Fruit fly (Drosophila melanogaster): ENCODE data around the gene CG6204.
A peak's percentile ranks its signal among the peaks of the same experiment; 100 is the strongest.

The CG6204 gene

DNA sequence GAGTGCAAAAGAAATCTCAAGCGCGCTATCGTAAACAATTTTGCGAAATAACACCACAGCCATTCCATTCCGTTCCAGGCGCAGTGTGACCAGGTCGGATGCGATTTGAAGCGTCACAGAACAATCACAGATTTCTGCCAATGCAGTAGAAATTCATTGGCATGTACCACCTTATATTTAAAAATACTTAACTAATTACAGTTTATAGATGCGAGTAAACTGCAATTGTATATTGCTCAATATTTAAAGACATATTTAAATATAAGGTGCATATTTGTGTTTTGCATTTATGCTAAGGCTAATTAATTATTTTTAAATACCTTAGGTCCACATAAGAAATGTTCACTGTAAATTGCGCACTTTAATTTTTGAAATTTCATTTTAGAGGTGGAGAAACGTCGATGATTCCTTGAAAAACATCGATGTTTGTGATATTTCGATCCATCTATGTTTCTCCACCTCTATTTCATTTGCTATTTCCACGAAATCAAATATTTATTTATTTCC is at the start of gene CG6204, which contains the start of gene SMC6 (continued):
- peak; percentile 77 for TF ChIP-seq exex (tag; optimal IDR thresholded peaks at IDR 0.05)
- no peak for TF ChIP-seq h (optimal IDR thresholded peaks at IDR 0.05)
- TF ChIP-seq esg (GFP tag; conservative IDR thresholded peaks at IDR 0.05): peak; percentile 94
- no peak for TF ChIP-seq prd (optimal IDR thresholded peaks at IDR 0.05)
- TF ChIP-seq prd (GFP tag; IDR thresholded peaks at IDR 0.05): peak; percentile 97
- TF ChIP-seq CG8388 (GFP tag; optimal IDR thresholded peaks at IDR 0.05): peak; percentile 92
- TF ChIP-seq CG32772 (GFP tag; IDR thresholded peaks at IDR 0.05): peak; percentile 95
- peak; percentile 84 for TF ChIP-seq D19B (GFP tag; optimal IDR thresholded peaks at IDR 0.05)
- TF ChIP-seq Ssrp (tag; optimal IDR thresholded peaks at IDR 0.05): peak; percentile 92
- peak; percentile 97 for TF ChIP-seq dysf (GFP tag; IDR thresholded peaks at IDR 0.05)
- TF ChIP-seq CG7839 (tag; optimal IDR thresholded peaks at IDR 0.05): peak; percentile 97
- TF ChIP-seq HHEX (GFP tag; optimal IDR thresholded peaks at IDR 0.05): peak; percentile 90
- TF ChIP-seq cad (GFP tag; optimal IDR thresholded peaks at IDR 0.05): no peak
- peak; percentile 51 for TF ChIP-seq CG10431 (GFP tag; optimal IDR thresholded peaks at IDR 0.05)
- no peak for TF ChIP-seq CG14860 (GFP tag; IDR thresholded peaks at IDR 0.05; ENCODE audit: partially characterized antibody)
- no peak for TF ChIP-seq CG14965 (GFP tag; optimal IDR thresholded peaks at IDR 0.05; ENCODE audit: borderline replicate concordance)
- no peak for TF ChIP-seq Dfd (GFP tag; optimal IDR thresholded peaks at IDR 0.05)
- TF ChIP-seq CG7987 (GFP tag; optimal IDR thresholded peaks at IDR 0.05): peak; percentile 72
- peak; percentile 94 for TF ChIP-seq CG4730 (GFP tag; IDR thresholded peaks at IDR 0.05)
- TF ChIP-seq disco-r (GFP tag; optimal IDR thresholded peaks at IDR 0.05): peak; percentile 53
- TF ChIP-seq CG9727 (GFP tag; optimal IDR thresholded peaks at IDR 0.05): peak; percentile 93
- peak; percentile 97 for TF ChIP-seq CG9817 (tag; optimal IDR thresholded peaks at IDR 0.05)
- TF ChIP-seq crol (GFP tag; IDR thresholded peaks at IDR 0.05): no peak; the same call in 1 of the 2 replicates
- peak; percentile 80 for TF ChIP-seq CG2202 (tag; optimal IDR thresholded peaks at IDR 0.05)
- peak; percentile 94 for TF ChIP-seq Hsf (GFP tag; optimal IDR thresholded peaks at IDR 0.05)
- TF ChIP-seq CG7963 (GFP tag; IDR thresholded peaks at IDR 0.05; ENCODE audit: partially characterized antibody): no peak
- peak; percentile 94 for TF ChIP-seq CG6272 (GFP tag; IDR thresholded peaks at IDR 0.05)
- TF ChIP-seq CG18011 (GFP tag; optimal IDR thresholded peaks at IDR 0.05): peak; percentile 77
- TF ChIP-seq Bgb (GFP tag; IDR thresholded peaks at IDR 0.05; ENCODE audit: partially characterized antibody): 0 out of 2 replicates have a peak, but pooled peaks have one; percentile 23
- TF ChIP-seq Opbp (GFP tag; IDR thresholded peaks at IDR 0.05; ENCODE audit: partially characterized antibody): no peak
- TF ChIP-seq fru (optimal IDR thresholded peaks at IDR 0.05): no peak
- no peak for TF ChIP-seq Kr (GFP tag; optimal IDR thresholded peaks at IDR 0.05)
- TF ChIP-seq chm (GFP tag; IDR thresholded peaks at IDR 0.05): peak; percentile 86
- TF ChIP-seq CG14014 (GFP tag; IDR thresholded peaks at IDR 0.05): peak; percentile 96
- peak; percentile 94 for TF ChIP-seq Chrac-16 (GFP tag; optimal IDR thresholded peaks at IDR 0.05)
- peak; percentile 88; the same call in 2 of the 3 replicates for TF ChIP-seq CG2199 (GFP tag; IDR thresholded peaks at IDR 0.05)
- TF ChIP-seq pnt (GFP tag; optimal IDR thresholded peaks at IDR 0.05): peak; percentile 84
- peak; percentile 79 for TF ChIP-seq kah (GFP tag; optimal IDR thresholded peaks at IDR 0.05)
- TF ChIP-seq CG14667 (GFP tag; IDR thresholded peaks at IDR 0.05): peak; percentile 90
- peak; percentile 88 for TF ChIP-seq nom (GFP tag; optimal IDR thresholded peaks at IDR 0.05)
- TF ChIP-seq Camta (GFP tag; optimal IDR thresholded peaks at IDR 0.05): peak; percentile 77
- peak in 1 of 3 experiments; percentile 90 for TF ChIP-seq lola (GFP tag; optimal IDR thresholded peaks at IDR 0.05)
- TF ChIP-seq Ets97D (GFP tag; optimal IDR thresholded peaks at IDR 0.05): peak; percentile 52
- TF ChIP-seq Ets65A (GFP tag): peak; percentile 97
- TF ChIP-seq CG9437 (GFP tag; optimal IDR thresholded peaks at IDR 0.05): peak; percentile 84
- TF ChIP-seq CkIIα-i1 (GFP tag; IDR thresholded peaks at IDR 0.05): peak; percentile 70; the same call in 1 of the 2 replicates
- peak; percentile 95 for TF ChIP-seq CG12391 (tag; optimal IDR thresholded peaks at IDR 0.05)
- peak; percentile 45 for TF ChIP-seq CTCF (GFP tag; optimal IDR thresholded peaks at IDR 0.05)
- TF ChIP-seq tin (GFP tag; optimal IDR thresholded peaks at IDR 0.05): peak; percentile 91
- TF ChIP-seq tna (GFP tag; IDR thresholded peaks at IDR 0.05; ENCODE audit: partially characterized antibody): no peak
- no peak; the same call in 1 of the 2 replicates for TF ChIP-seq hbn (GFP tag; IDR thresholded peaks at IDR 0.05; ENCODE audit: partially characterized antibody)
